Worm (Caenorhabditis elegans): Measurements from ENCODE around the gene gnrr-7.

DNA sequence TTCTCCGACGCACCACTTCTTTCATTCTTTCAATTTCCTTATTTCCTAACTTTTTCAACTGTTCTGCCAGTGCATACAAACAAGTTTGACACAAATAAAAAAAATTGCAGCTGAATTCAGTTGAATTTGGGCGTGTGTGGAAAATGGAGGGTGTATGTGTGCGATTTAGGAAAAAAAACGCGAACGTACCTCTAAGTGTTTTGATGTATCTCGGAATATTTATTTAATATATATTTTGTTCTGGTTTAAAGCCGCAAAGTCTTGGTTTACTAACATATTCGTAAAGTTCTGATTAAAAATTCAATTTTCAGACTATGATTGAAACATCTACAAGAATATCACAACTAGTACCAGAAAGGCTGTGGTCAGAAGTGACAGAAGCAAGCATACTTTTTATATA, at the start of gene gnrr-7:
- TF ChIP-seq fkh-10 (GFP tag; optimal IDR thresholded peaks at IDR 0.05) (no peak), elt-3 (tag; optimal IDR thresholded peaks at IDR 0.05) (no peak), nhr-47 (tag; optimal IDR thresholded peaks at IDR 0.05) (no peak), sup-37 (GFP tag; optimal IDR thresholded peaks at IDR 0.05) (no peak), aha-1 (tag; optimal IDR thresholded peaks at IDR 0.05) (no peak), unc-98 (GFP tag; IDR thresholded peaks at IDR 0.05) (no peak), unc-62 (GFP tag; optimal IDR thresholded peaks at IDR 0.05) (no peak), nhr-77 (tag; optimal IDR thresholded peaks at IDR 0.05) (no peak), unc-130 (tag; optimal IDR thresholded peaks at IDR 0.05) (no peak), pag-3 (tag; optimal IDR thresholded peaks at IDR 0.05; ENCODE audit: borderline replicate concordance, insufficient read depth) (no peak), zag-1 (tag; optimal IDR thresholded peaks at IDR 0.05) (no peak), nhr-11 (tag; optimal IDR thresholded peaks at IDR 0.05) (no peak), lsy-2 (tag; optimal IDR thresholded peaks at IDR 0.05) (no peak)
